Fruit fly (Drosophila melanogaster) whole organism, embryonic: ENCODE data around the gene CG31278.

Experiments
- Adf1 ChIP-seq: fragments of 200-800 bp; sonication (Bioruptor generic); IDR thresholded peaks from 2 replicates; pipeline ENCODE4 v1.3.6; 2022; ENCODE audit warnings: missing biosample characterization, missing genetic modification characterization
- Atf-2 ChIP-seq: fragments of 200-800 bp; sonication (Bioruptor generic); optimal IDR thresholded peaks from 2 replicates; lab custom pipeline; 2016; ENCODE audit warnings: missing biosample characterization, missing genetic modification characterization
- C15 ChIP-seq: fragments of 200-800 bp; sonication (Bioruptor generic); IDR thresholded peaks from 3 replicates; pipeline ENCODE4 v1.3.6; 2022; ENCODE audit warnings: missing biosample characterization, missing genetic modification characterization
- CG10274 ChIP-seq: fragments of 200-800 bp; sonication (Bioruptor generic); optimal IDR thresholded peaks from 3 replicates; lab custom pipeline; 2017; ENCODE audit warnings: missing biosample characterization, mild to moderate bottlenecking, missing genetic modification characterization
- CG10366 ChIP-seq: fragments of 200-800 bp; sonication (Bioruptor generic); IDR thresholded peaks from 2 replicates; pipeline ENCODE4 v1.3.6; 2022; ENCODE audit warnings: missing biosample characterization, missing genetic modification characterization
- CG11456 ChIP-seq: fragments of 200-800 bp; sonication (Bioruptor generic); IDR thresholded peaks from 3 replicates; pipeline ENCODE4 v1.3.6; 2022; ENCODE audit warnings: missing biosample characterization, missing genetic modification characterization
- CG11504 ChIP-seq: fragments of 200-800 bp; sonication (Bioruptor generic); optimal IDR thresholded peaks from 3 replicates; lab custom pipeline; 2019; ENCODE audit warnings: missing biosample characterization, mild to moderate bottlenecking, missing genetic modification characterization, moderate library complexity
- CG1233 ChIP-seq: fragments of 200-800 bp; sonication (Bioruptor generic); optimal IDR thresholded peaks from 4 replicates; lab custom pipeline; 2018; ENCODE audit warnings: missing biosample characterization, mild to moderate bottlenecking, missing genetic modification characterization
- CG14050 ChIP-seq: fragments of 200-800 bp; sonication (Bioruptor generic); IDR thresholded peaks from 3 replicates; pipeline ENCODE4 v1.3.6; 2022; ENCODE audit warnings: missing biosample characterization, missing genetic modification characterization
- CG14441 ChIP-seq: fragments of 200-800 bp; sonication (Bioruptor generic); IDR thresholded peaks from 2 replicates; pipeline ENCODE4 v1.3.6; 2022; ENCODE audit warnings: missing biosample characterization, missing genetic modification characterization
- CG30020 ChIP-seq: fragments of 200-800 bp; optimal IDR thresholded peaks from 2 replicates; lab custom pipeline; 2019; ENCODE audit warnings: missing biosample characterization, mild to moderate bottlenecking, missing genetic modification characterization, moderate library complexity
- CG30403 ChIP-seq: fragments of 200-800 bp; sonication (Bioruptor generic); optimal IDR thresholded peaks from 3 replicates; lab custom pipeline; 2016; ENCODE audit warnings: missing biosample characterization, missing genetic modification characterization
- CG31388 ChIP-seq: fragments of 200-800 bp; sonication (Bioruptor generic); optimal IDR thresholded peaks from 2 replicates; lab custom pipeline; 2016; ENCODE audit warnings: missing biosample characterization, missing genetic modification characterization
- CG34376 ChIP-seq: fragments of 200-800 bp; sonication (Bioruptor generic); optimal IDR thresholded peaks from 2 replicates; lab custom pipeline; 2018; ENCODE audit warnings: missing biosample characterization, mild to moderate bottlenecking, missing genetic modification characterization
- CG6175 ChIP-seq: fragments of 200-800 bp; sonication (Bioruptor generic); IDR thresholded peaks from 3 replicates; pipeline ENCODE4 v1.3.6; 2022; ENCODE audit warnings: missing biosample characterization, missing genetic modification characterization
- CG6272 ChIP-seq: fragments of 200-800 bp; sonication (Bioruptor generic); IDR thresholded peaks from 2 replicates; pipeline ENCODE4 v1.3.6; 2022; ENCODE audit warnings: missing biosample characterization, missing genetic modification characterization
- CG6791 ChIP-seq: fragments of 200-800 bp; sonication (Bioruptor generic); IDR thresholded peaks from 3 replicates; pipeline ENCODE4 v1.3.6; 2022; ENCODE audit warnings: missing biosample characterization, missing genetic modification characterization; ENCODE audit not compliant: partially characterized antibody
- CG7372 ChIP-seq: fragments of 200-800 bp; sonication (Bioruptor generic); IDR thresholded peaks from 2 replicates; pipeline ENCODE4 v1.3.6; 2022; ENCODE audit warnings: missing biosample characterization, missing genetic modification characterization
- CG7786 ChIP-seq: fragments of 200-800 bp; sonication (Bioruptor generic); optimal IDR thresholded peaks from 2 replicates; lab custom pipeline; 2016; ENCODE audit warnings: missing biosample characterization, missing genetic modification characterization
- CG8281 ChIP-seq: fragments of 200-800 bp; sonication (Bioruptor generic); optimal IDR thresholded peaks from 2 replicates; lab custom pipeline; 2018; ENCODE audit warnings: missing biosample characterization, mild to moderate bottlenecking, missing genetic modification characterization, moderate library complexity
- D19A ChIP-seq: fragments of 200-800 bp; optimal IDR thresholded peaks from 3 replicates; lab custom pipeline; 2019; ENCODE audit warnings: missing biosample characterization, mild to moderate bottlenecking, missing genetic modification characterization, moderate library complexity
- Eip74EF ChIP-seq, 2 experiments: fragments of 200-800 bp in 1 of 2; fragments of >200 bp in 1 of 2; sonication (Bioruptor generic) in 1 of 2; optimal IDR thresholded peaks; 2 replicates each; lab custom pipeline; 2017 to 2019; ENCODE audit warnings: missing biosample characterization in 2 of 2, missing genetic modification characterization in 2 of 2, mild to moderate bottlenecking in 1 of 2, moderate library complexity in 1 of 2
- Fer2 ChIP-seq: fragments of 200-800 bp; sonication (Bioruptor generic); optimal IDR thresholded peaks from 2 replicates; lab custom pipeline; 2018; ENCODE audit warnings: missing biosample characterization, mild to moderate bottlenecking, missing genetic modification characterization, moderate library complexity
- Fer3 ChIP-seq: fragments of 200-800 bp; sonication (Bioruptor generic); optimal IDR thresholded peaks from 2 replicates; lab custom pipeline; 2018; ENCODE audit warnings: missing biosample characterization, mild to moderate bottlenecking, missing genetic modification characterization, moderate library complexity
- Hr3 ChIP-seq: fragments of 200-800 bp; sonication (Bioruptor generic); optimal IDR thresholded peaks from 3 replicates; lab custom pipeline; 2016; ENCODE audit warnings: missing biosample characterization, missing genetic modification characterization
- Hr51 ChIP-seq, 2 experiments: fragments of 200-800 bp; sonication (Bioruptor generic); optimal IDR thresholded peaks; 2 replicates in 1 of 2; 3 replicates in 1 of 2; lab custom pipeline; 2016 to 2018; ENCODE audit warnings: missing biosample characterization in 2 of 2, missing genetic modification characterization in 2 of 2, mild to moderate bottlenecking in 1 of 2, moderate library complexity in 1 of 2
- Max ChIP-seq: fragments of 200-800 bp; sonication (Bioruptor generic); optimal IDR thresholded peaks from 2 replicates; lab custom pipeline; 2016; ENCODE audit warnings: missing biosample characterization, mild to moderate bottlenecking, missing genetic modification characterization
- Oaz ChIP-seq: fragments of 200-800 bp; sonication (Bioruptor generic); IDR thresholded peaks from 2 replicates; pipeline ENCODE4 v1.3.6; 2022; ENCODE audit warnings: missing biosample characterization, missing genetic modification characterization
- Opbp ChIP-seq: fragments of 200-800 bp; sonication (Bioruptor generic); IDR thresholded peaks from 3 replicates; pipeline ENCODE4 v1.3.6; 2022; ENCODE audit warnings: missing biosample characterization, missing genetic modification characterization; ENCODE audit not compliant: partially characterized antibody
- Scr ChIP-seq: fragments of 200-800 bp; sonication (Bioruptor generic); IDR thresholded peaks from 2 replicates; pipeline ENCODE4 v1.3.6; 2022; ENCODE audit warnings: missing biosample characterization, missing genetic modification characterization; ENCODE audit not compliant: partially characterized antibody
- Ssrp ChIP-seq: fragments of 200-800 bp; sonication (Bioruptor generic); optimal IDR thresholded peaks from 2 replicates; lab custom pipeline; 2018; ENCODE audit warnings: missing biosample characterization, mild to moderate bottlenecking, missing genetic modification characterization, moderate library complexity
- Stat92E ChIP-seq, 3 experiments: fragments of >200 bp in 2 of 3; fragments of 200-800 bp in 1 of 3; sonication (Bioruptor generic) in 1 of 3; optimal IDR thresholded peaks; 2 replicates each; lab custom pipeline; 2017 to 2019; ENCODE audit warnings: missing biosample characterization in 3 of 3, missing genetic modification characterization in 3 of 3, mild to moderate bottlenecking in 1 of 3, moderate library complexity in 1 of 3
- Taf1 ChIP-seq: fragments of 200-800 bp; sonication (Bioruptor generic); IDR thresholded peaks from 2 replicates; pipeline ENCODE4 v1.3.6; 2022; ENCODE audit warnings: missing biosample characterization, missing genetic modification characterization
- Trl ChIP-seq, 3 experiments: fragments of >200 bp in 2 of 3; fragments of 200-800 bp in 1 of 3; sonication (Bioruptor generic) in 1 of 3; optimal IDR thresholded peaks; 2 replicates in 1 of 3; 3 replicates in 2 of 3; lab custom pipeline; 2016 to 2017; ENCODE audit warnings: missing biosample characterization in 1 of 3, missing genetic modification characterization in 1 of 3
- cato ChIP-seq: fragments of 200-800 bp; sonication (Bioruptor generic); optimal IDR thresholded peaks from 2 replicates; lab custom pipeline; 2016; ENCODE audit warnings: missing biosample characterization, missing genetic modification characterization, borderline replicate concordance
- croc ChIP-seq: fragments of 200-800 bp; sonication (Bioruptor generic); conservative IDR thresholded peaks from 3 replicates; pipeline ENCODE4 v1.3.6; 2022; ENCODE audit warnings: missing biosample characterization, missing genetic modification characterization
- grn ChIP-seq: fragments of 200-800 bp; sonication (Bioruptor generic); optimal IDR thresholded peaks from 3 replicates; lab custom pipeline; 2017; ENCODE audit warnings: missing biosample characterization, missing genetic modification characterization
- ken ChIP-seq: fragments of 200-800 bp; sonication (Bioruptor generic); IDR thresholded peaks from 3 replicates; pipeline ENCODE4 v1.3.6; 2022; ENCODE audit warnings: missing biosample characterization, missing genetic modification characterization
- p53 ChIP-seq: fragments of 200-800 bp; sonication (Bioruptor generic); optimal IDR thresholded peaks from 2 replicates; lab custom pipeline; 2016; ENCODE audit warnings: missing biosample characterization, missing genetic modification characterization
- pho ChIP-seq: fragments of 200-800 bp; sonication (Bioruptor generic); optimal IDR thresholded peaks from 2 replicates; lab custom pipeline; 2016; ENCODE audit warnings: missing biosample characterization, missing genetic modification characterization
- pum ChIP-seq: fragments of 200-800 bp; sonication (Bioruptor generic); optimal IDR thresholded peaks from 2 replicates; lab custom pipeline; 2016; ENCODE audit warnings: missing biosample characterization, missing genetic modification characterization
- scrt ChIP-seq: fragments of 200-800 bp; sonication (Bioruptor generic); optimal IDR thresholded peaks from 2 replicates; lab custom pipeline; 2018; ENCODE audit warnings: missing biosample characterization, mild to moderate bottlenecking, missing genetic modification characterization, moderate library complexity
- shn ChIP-seq: fragments of 200-800 bp; sonication (Bioruptor generic); optimal IDR thresholded peaks from 3 replicates; lab custom pipeline; 2016; ENCODE audit warnings: missing biosample characterization, missing genetic modification characterization
- sim ChIP-seq: fragments of 200-800 bp; sonication (Bioruptor generic); IDR thresholded peaks from 2 replicates; pipeline ENCODE4 v1.3.6; 2022; ENCODE audit warnings: missing biosample characterization, missing genetic modification characterization
- sima ChIP-seq: fragments of 200-800 bp; sonication (Bioruptor generic); optimal IDR thresholded peaks from 2 replicates; lab custom pipeline; 2016; ENCODE audit warnings: missing biosample characterization, missing genetic modification characterization
- so ChIP-seq: fragments of 200-800 bp; sonication (Bioruptor generic); IDR thresholded peaks from 3 replicates; pipeline ENCODE4 v1.3.6; 2022; ENCODE audit warnings: missing biosample characterization, missing genetic modification characterization
- stwl ChIP-seq: fragments of 200-800 bp; sonication (Bioruptor generic); optimal IDR thresholded peaks from 3 replicates; lab custom pipeline; 2018; ENCODE audit warnings: missing biosample characterization, mild to moderate bottlenecking, missing genetic modification characterization, moderate library complexity
- tup ChIP-seq: fragments of 200-800 bp; sonication (Bioruptor generic); optimal IDR thresholded peaks from 2 replicates; lab custom pipeline; 2016; ENCODE audit warnings: missing biosample characterization, mild to moderate bottlenecking, missing genetic modification characterization, moderate library complexity
- usp ChIP-seq: fragments of >200 bp; optimal IDR thresholded peaks from 2 replicates; lab custom pipeline; 2017; ENCODE audit warnings: missing biosample characterization, missing genetic modification characterization
- wek ChIP-seq: fragments of 200-800 bp; sonication (Bioruptor generic); optimal IDR thresholded peaks from 3 replicates; lab custom pipeline; 2018; ENCODE audit warnings: missing biosample characterization, mild to moderate bottlenecking, missing genetic modification characterization, moderate library complexity
- zen ChIP-seq: fragments of 200-800 bp; sonication (Bioruptor generic); optimal IDR thresholded peaks from 3 replicates; lab custom pipeline; 2018; ENCODE audit warnings: missing biosample characterization, mild to moderate bottlenecking, missing genetic modification characterization, moderate library complexity

The CG31278 gene

DNA sequence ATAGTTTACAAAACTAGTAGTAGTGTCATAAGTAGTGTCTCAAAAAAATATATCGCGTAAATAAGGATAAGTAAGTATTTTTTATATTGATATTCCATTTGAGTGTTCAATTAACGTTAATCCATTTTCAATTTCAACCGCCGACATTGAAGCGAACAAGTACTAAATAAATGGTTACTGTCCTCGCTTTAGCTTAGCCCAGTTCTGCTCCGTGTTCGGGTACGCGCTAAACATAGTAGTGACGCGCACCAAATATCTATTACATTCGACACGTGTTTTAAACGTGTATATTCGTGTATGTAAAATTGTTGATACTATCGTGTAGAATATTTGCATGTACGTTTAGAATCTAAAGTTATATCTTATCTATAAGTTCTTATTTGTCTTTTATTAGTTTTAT is 33.0 kb downstream of the CG31278 start (continued):
- TF ChIP-seq CG10274 (GFP tag; lab: Kevin White, UChicago) = no peak
- TF ChIP-seq pho (GFP tag; lab: Kevin White, UChicago) = peak; percentile 62
- no peak for TF ChIP-seq CG10366 (GFP tag; lab: Robert Waterston, UW)
- TF ChIP-seq CG11504 (tag; lab: Kevin White, UChicago) = peak; percentile 69
- peak; percentile 58 for TF ChIP-seq p53 (GFP tag; lab: Kevin White, UChicago)
- no peak for TF ChIP-seq ken (GFP tag; lab: Robert Waterston, UW)
- no peak for TF ChIP-seq CG11456
- TF ChIP-seq CG31388 = no peak
- TF ChIP-seq CG34376 (GFP tag; lab: Kevin White, UChicago) = peak; percentile 33
- no peak for TF ChIP-seq Hr3 (GFP tag; lab: Kevin White, UChicago)
- TF ChIP-seq sima = no peak
- no peak for TF ChIP-seq CG14050 (GFP tag; lab: Robert Waterston, UW)
- TF ChIP-seq CG30403 (GFP tag; lab: Kevin White, UChicago) = no peak
- no peak for TF ChIP-seq Fer3 (tag; lab: Kevin White, UChicago)
- no peak for TF ChIP-seq Fer2
- TF ChIP-seq CG6175 = no peak
- no peak for TF ChIP-seq CG8281 (tag; lab: Kevin White, UChicago)
- no peak for TF ChIP-seq CG6272 (GFP tag; lab: Robert Waterston, UW)
- TF ChIP-seq sim (GFP tag; lab: Robert Waterston, UW) = no peak
- peak; percentile 82 for TF ChIP-seq Opbp
- TF ChIP-seq Max = peak; percentile 7
- peak in 1 of 2 experiments; percentile 40 for TF ChIP-seq Hr51 (GFP tag; optimal IDR thresholded peaks at IDR 0.05; lab: Kevin White, UChicago)
- no peak for TF ChIP-seq CG1233 (GFP tag; lab: Kevin White, UChicago)
- TF ChIP-seq wek (GFP tag; lab: Kevin White, UChicago) = no peak
- TF ChIP-seq croc = no peak
- TF ChIP-seq Atf-2 (GFP tag; lab: Kevin White, UChicago) = no peak
- TF ChIP-seq CG30020 = no peak
- peak; percentile 75 for TF ChIP-seq Scr
- no peak for TF ChIP-seq usp (GFP tag; lab: Kevin White, UChicago)
- TF ChIP-seq D19A (tag; lab: Kevin White, UChicago) = no peak
- peak; percentile 50 for TF ChIP-seq grn (GFP tag; lab: Kevin White, UChicago)
- TF ChIP-seq scrt (GFP tag; lab: Kevin White, UChicago) = peak; percentile 59
- no peak for TF ChIP-seq Adf1
- TF ChIP-seq CG6791 (GFP tag; lab: Robert Waterston, UW) = peak; percentile 77; the same call in 2 of the 3 replicates
- peak; percentile 85 for TF ChIP-seq stwl (tag; lab: Kevin White, UChicago)
- peak; percentile 16 for TF ChIP-seq pum (GFP tag; lab: Kevin White, UChicago)
- TF ChIP-seq C15 (GFP tag; lab: Robert Waterston, UW) = no peak
- TF ChIP-seq Oaz = no peak
- peak; percentile 38 for TF ChIP-seq CG7786 (GFP tag; lab: Kevin White, UChicago)
- TF ChIP-seq shn = peak; percentile 31
- TF ChIP-seq cato (GFP tag; lab: Kevin White, UChicago) = no peak
- peak; percentile 40 for TF ChIP-seq zen (tag; lab: Kevin White, UChicago)
- no peak for TF ChIP-seq Eip74EF (GFP tag; optimal IDR thresholded peaks at IDR 0.05; lab: Kevin White, UChicago)
- no peak for TF ChIP-seq tup (GFP tag; lab: Kevin White, UChicago)
- no peak for TF ChIP-seq Ssrp
- no peak for TF ChIP-seq CG14441 (GFP tag; lab: Robert Waterston, UW)
- TF ChIP-seq so (GFP tag; lab: Robert Waterston, UW) = no peak
- TF ChIP-seq Stat92E (GFP tag; optimal IDR thresholded peaks at IDR 0.05; lab: Kevin White, UChicago) = peak in 1 of 3 experiments; percentile 41
- no peak for TF ChIP-seq Trl (optimal IDR thresholded peaks at IDR 0.05; lab: Kevin White, UChicago)
- peak; percentile 66 for TF ChIP-seq Trl (GFP tag; optimal IDR thresholded peaks at IDR 0.05; lab: Kevin White, UChicago)
- no peak for TF ChIP-seq Taf1
- TF ChIP-seq CG7372 = no peak
